Fruit fly (Drosophila melanogaster) whole organism, pupa: Measurements from ENCODE around the gene CG17350.
A peak's percentile ranks its signal among the peaks of the same experiment; 100 is the strongest.

Experiments used
- CG10348 ChIP-seq: fragments of 200-800 bp; sonication (Bioruptor generic); IDR thresholded peaks from 2 replicates; pipeline ENCODE4 v1.3.6; 2022; ENCODE audit warnings: missing biosample characterization, missing genetic modification characterization
- CG12605 ChIP-seq: fragments of 200-800 bp; sonication (Bioruptor generic); IDR thresholded peaks from 2 replicates; pipeline ENCODE4 v1.3.6; 2022; ENCODE audit warnings: missing biosample characterization, missing genetic modification characterization
- CG13204 ChIP-seq: fragments of 200-800 bp; sonication (Bioruptor generic); optimal IDR thresholded peaks from 2 replicates; lab custom pipeline; 2018; ENCODE audit warnings: missing biosample characterization, mild to moderate bottlenecking, missing genetic modification characterization, moderate library complexity
- CG14655 ChIP-seq: fragments of 200-800 bp; sonication (Bioruptor generic); optimal IDR thresholded peaks from 3 replicates; lab custom pipeline; 2017; ENCODE audit warnings: mild to moderate bottlenecking, missing biosample characterization, missing genetic modification reagents, missing genetic modification characterization
- CG15710 ChIP-seq: fragments of 200-800 bp; sonication (Bioruptor generic); optimal IDR thresholded peaks from 2 replicates; lab custom pipeline; 2018; ENCODE audit warnings: missing biosample characterization, mild to moderate bottlenecking, missing genetic modification characterization, moderate library complexity
- CG17806 ChIP-seq: fragments of 200-800 bp; sonication (Bioruptor generic); optimal IDR thresholded peaks from 2 replicates; lab custom pipeline; 2018; ENCODE audit warnings: missing biosample characterization, mild to moderate bottlenecking, missing genetic modification characterization, moderate library complexity
- CG32121 ChIP-seq: fragments of 200-800 bp; sonication (Bioruptor generic); IDR thresholded peaks from 2 replicates; pipeline ENCODE4 v1.3.6; 2022; ENCODE audit warnings: missing biosample characterization, missing genetic modification characterization
- CG34367 ChIP-seq: fragments of 200-800 bp; sonication (Bioruptor generic); optimal IDR thresholded peaks from 2 replicates; lab custom pipeline; 2018; ENCODE audit warnings: missing biosample characterization, mild to moderate bottlenecking, missing genetic modification characterization
- CG4496 ChIP-seq: fragments of 200-800 bp; sonication (Bioruptor generic); IDR thresholded peaks from 3 replicates; pipeline ENCODE4 v1.3.6; 2022; ENCODE audit warnings: missing biosample characterization, missing genetic modification characterization
- CG8159 ChIP-seq: fragments of 200-800 bp; sonication (Bioruptor generic); optimal IDR thresholded peaks from 3 replicates; lab custom pipeline; 2018; ENCODE audit warnings: missing biosample characterization, mild to moderate bottlenecking, missing genetic modification characterization, moderate library complexity
- CG8301 ChIP-seq: fragments of 200-800 bp; sonication (Bioruptor generic); optimal IDR thresholded peaks from 2 replicates; lab custom pipeline; 2018; ENCODE audit warnings: missing biosample characterization, mild to moderate bottlenecking, missing genetic modification characterization
- CG9948 ChIP-seq: fragments of 200-800 bp; sonication (Bioruptor generic); optimal IDR thresholded peaks from 2 replicates; lab custom pipeline; 2018; ENCODE audit warnings: missing biosample characterization, mild to moderate bottlenecking, missing genetic modification characterization, moderate library complexity
- D1 ChIP-seq: fragments of 200-800 bp; sonication (Bioruptor generic); optimal IDR thresholded peaks from 2 replicates; lab custom pipeline; 2018; ENCODE audit warnings: missing biosample characterization, mild to moderate bottlenecking, missing genetic modification characterization, moderate library complexity
- EcR ChIP-seq: fragments of 200-800 bp; sonication (Bioruptor generic); optimal IDR thresholded peaks from 3 replicates; lab custom pipeline; 2019; ENCODE audit warnings: missing biosample characterization, missing genetic modification characterization, mild to moderate bottlenecking, moderate library complexity, missing genetic modification reagents
- Ets98B ChIP-seq: fragments of 200-800 bp; sonication (Bioruptor generic); IDR thresholded peaks from 2 replicates; pipeline ENCODE4 v1.3.6; 2022; ENCODE audit warnings: missing biosample characterization, missing genetic modification characterization
- Pif1A ChIP-seq: fragments of 200-800 bp; sonication (Bioruptor generic); optimal IDR thresholded peaks from 3 replicates; lab custom pipeline; 2016; ENCODE audit warnings: missing biosample characterization, missing genetic modification characterization
- Pif1B ChIP-seq: fragments of 200-800 bp; sonication (Bioruptor generic); optimal IDR thresholded peaks from 3 replicates; lab custom pipeline; 2016; ENCODE audit warnings: missing biosample characterization, missing genetic modification characterization
- Snoo ChIP-seq: fragments of 200-800 bp; sonication (Bioruptor generic); optimal IDR thresholded peaks from 3 replicates; lab custom pipeline; 2017; ENCODE audit warnings: missing biosample characterization, mild to moderate bottlenecking, missing genetic modification characterization, inconsistent platforms
- fd96Ca ChIP-seq: fragments of 200-800 bp; sonication (Bioruptor generic); IDR thresholded peaks from 3 replicates; pipeline ENCODE4 v1.3.6; 2022; ENCODE audit warnings: missing biosample characterization, missing genetic modification characterization
- gl ChIP-seq: fragments of 200-800 bp; sonication (Bioruptor generic); optimal IDR thresholded peaks from 2 replicates; lab custom pipeline; 2018; ENCODE audit warnings: missing biosample characterization, mild to moderate bottlenecking, missing genetic modification characterization
- rn ChIP-seq: fragments of 200-800 bp; sonication (Bioruptor generic); IDR thresholded peaks from 2 replicates; pipeline ENCODE4 v1.3.6; 2022; ENCODE audit warnings: missing biosample characterization, missing genetic modification characterization

CG17350 gene

DNA sequence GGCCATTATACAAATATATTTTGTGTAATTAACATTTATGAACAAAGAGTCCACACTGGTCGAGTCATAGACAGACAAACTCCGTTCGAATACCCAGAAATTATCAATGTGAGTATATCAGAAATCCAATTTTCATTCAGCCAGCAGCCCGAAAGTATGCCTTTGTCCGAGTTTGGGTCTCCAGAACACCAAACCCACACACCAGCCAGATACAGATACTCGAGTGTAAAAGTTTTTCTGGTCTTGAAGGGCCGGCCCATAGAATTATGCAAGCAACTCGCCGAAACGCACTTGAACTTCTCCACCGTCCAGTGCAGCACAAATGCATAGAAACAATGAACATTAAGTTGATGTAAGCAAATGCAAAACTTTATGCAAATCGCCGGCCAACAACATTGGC lies 2.1 kb upstream of the CG17350 start:
- TF ChIP-seq EcR (GFP tag; lab: Kevin White, UChicago) (no peak), CG34367 (tag; lab: Kevin White, UChicago) (no peak), rn (GFP tag; lab: Robert Waterston, UW) (no peak), CG15710 (no peak), CG17806 (tag; lab: Kevin White, UChicago) (no peak), CG8301 (tag; lab: Kevin White, UChicago) (no peak), gl (no peak), Ets98B (GFP tag; lab: Robert Waterston, UW) (no peak)

DNA sequence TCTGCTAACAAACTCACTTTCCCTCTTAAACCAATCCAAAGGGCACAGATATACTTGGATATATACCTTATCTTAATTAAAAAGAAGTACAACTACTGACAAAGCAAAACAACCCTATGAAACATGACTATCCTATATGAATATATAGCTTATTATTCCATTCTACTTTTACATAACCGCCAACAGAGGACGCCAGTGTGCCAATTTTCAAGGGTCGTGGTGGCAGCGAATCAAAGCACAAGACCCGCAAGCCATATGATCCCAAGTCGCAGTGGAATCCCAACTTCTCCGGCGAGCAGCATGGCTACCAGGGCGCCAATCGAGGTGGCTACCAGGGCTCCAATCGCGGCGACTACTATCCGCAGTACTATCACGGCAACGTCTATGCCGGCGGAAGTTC lies 1.6 kb downstream of the CG17350 start:
- TF ChIP-seq fd96Ca (no peak), CG15710 (no peak)
- TF ChIP-seq, all 21 proteins: peak for 0

DNA sequence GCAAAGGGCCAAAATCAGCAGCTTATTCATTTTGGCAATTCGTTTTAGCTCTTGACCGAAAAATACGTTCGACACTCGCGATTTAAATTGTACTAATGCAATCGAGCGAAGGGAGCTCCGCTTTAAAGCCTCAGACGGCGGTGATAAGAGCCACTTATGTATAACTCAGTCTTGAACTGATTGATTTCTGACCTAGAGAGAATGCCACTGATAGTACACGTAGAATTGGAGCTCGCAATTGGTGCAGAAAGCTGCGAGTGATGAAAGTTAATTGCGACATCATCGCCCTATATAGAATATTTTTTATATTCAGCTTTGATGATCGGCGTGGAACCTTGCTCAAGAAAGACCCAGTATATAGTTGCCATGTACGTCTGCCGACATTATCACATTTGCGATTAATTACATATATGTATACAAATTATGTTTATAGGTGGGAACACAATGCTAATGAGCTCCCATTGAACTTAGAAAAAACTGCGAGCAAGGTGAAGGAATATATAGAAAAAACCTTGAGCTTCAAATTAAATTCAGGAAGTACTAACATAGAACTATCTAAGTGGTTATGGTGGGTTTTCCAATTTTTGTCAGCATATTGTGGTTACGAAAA lies 5.5 kb downstream of the CG17350 start, which contains the start of gene fon:
TSS of gene fon (minus strand) at position 100 of the 610 bp plus-strand sequence.
- TF ChIP-seq CG12605 (GFP tag; lab: Robert Waterston, UW), result no peak
- no peak for TF ChIP-seq CG8159 (tag; lab: Kevin White, UChicago)
- TF ChIP-seq Pif1A (GFP tag; lab: Kevin White, UChicago), result no peak
- TF ChIP-seq CG4496 (GFP tag; lab: Robert Waterston, UW), result no peak
- TF ChIP-seq CG34367 (tag; lab: Kevin White, UChicago), result no peak
- TF ChIP-seq CG10348 (GFP tag; lab: Robert Waterston, UW), result no peak
- no peak for TF ChIP-seq CG15710
- TF ChIP-seq EcR (GFP tag; lab: Kevin White, UChicago), result no peak
- no peak for TF ChIP-seq CG13204 (GFP tag; lab: Kevin White, UChicago)
- no peak for TF ChIP-seq CG14655 (GFP tag; lab: Kevin White, UChicago)
- TF ChIP-seq Pif1B (GFP tag; lab: Kevin White, UChicago), result no peak
- TF ChIP-seq D1 (tag; lab: Kevin White, UChicago), result no peak
- TF ChIP-seq CG32121, result no peak
- TF ChIP-seq gl, result no peak
- no peak for TF ChIP-seq rn (GFP tag; lab: Robert Waterston, UW)
- no peak for TF ChIP-seq Ets98B (GFP tag; lab: Robert Waterston, UW)
- no peak for TF ChIP-seq Snoo (tag; lab: Kevin White, UChicago)

DNA sequence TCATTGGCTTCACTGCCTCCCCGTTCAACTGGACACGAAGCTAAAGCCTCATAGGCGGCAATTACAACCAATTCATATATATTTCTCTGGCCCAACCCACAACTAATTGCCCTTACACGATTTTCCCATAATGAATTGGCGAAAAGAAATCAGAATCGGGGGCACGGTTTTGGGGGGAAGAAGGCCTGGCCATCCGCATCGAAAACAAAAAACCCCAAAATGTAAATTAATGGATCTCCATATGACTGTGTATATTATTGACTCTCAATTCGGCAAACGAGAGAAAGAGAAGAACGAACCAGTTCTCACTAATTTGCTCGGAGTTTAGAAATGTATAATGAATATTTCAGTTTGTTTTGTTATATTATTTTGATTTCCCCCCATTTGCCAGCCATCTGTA lies 8.2 kb downstream of the CG17350 start:
- TF ChIP-seq Snoo (tag; lab: Kevin White, UChicago), result no peak
- TF ChIP-seq CG8159 (tag; lab: Kevin White, UChicago), result no peak
- no peak for TF ChIP-seq CG14655 (GFP tag; lab: Kevin White, UChicago)
- TF ChIP-seq CG17806 (tag; lab: Kevin White, UChicago), result no peak
- TF ChIP-seq CG13204 (GFP tag; lab: Kevin White, UChicago), result no peak
- TF ChIP-seq Pif1B (GFP tag; lab: Kevin White, UChicago), result no peak
- peak; percentile 25 for TF ChIP-seq EcR (GFP tag; lab: Kevin White, UChicago)
- TF ChIP-seq CG34367 (tag; lab: Kevin White, UChicago), result no peak

DNA sequence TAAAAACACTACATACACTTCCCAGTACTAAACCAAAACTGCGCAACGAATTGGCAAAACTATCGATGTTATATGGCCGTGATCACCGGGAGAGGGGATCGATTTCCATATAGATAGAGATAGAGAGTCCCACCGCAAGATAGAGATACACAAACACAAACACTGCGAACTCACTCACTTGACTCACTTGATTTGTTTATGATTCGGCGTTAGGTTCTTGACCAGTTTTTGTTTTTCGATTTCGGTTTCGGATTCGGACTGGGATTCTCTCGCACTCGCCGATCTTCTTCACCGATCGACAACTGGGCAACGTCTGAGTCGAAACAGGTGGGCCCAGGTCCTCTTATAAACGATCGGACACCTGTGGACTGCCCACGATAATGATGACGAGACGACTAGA lies 9.0 kb downstream of the CG17350 start, which contains the start of gene CG17549:
TSS of gene CG17549 (minus strand) at position 327 of the 400 bp plus-strand sequence.
- TF ChIP-seq CG10348 (GFP tag; lab: Robert Waterston, UW) (no peak), EcR (GFP tag; lab: Kevin White, UChicago) (no peak), CG4496 (GFP tag; lab: Robert Waterston, UW) (0 out of 3 replicates have a peak, but pooled peaks have one; percentile 6)
- TF ChIP-seq, all 21 proteins: peak for 1

DNA sequence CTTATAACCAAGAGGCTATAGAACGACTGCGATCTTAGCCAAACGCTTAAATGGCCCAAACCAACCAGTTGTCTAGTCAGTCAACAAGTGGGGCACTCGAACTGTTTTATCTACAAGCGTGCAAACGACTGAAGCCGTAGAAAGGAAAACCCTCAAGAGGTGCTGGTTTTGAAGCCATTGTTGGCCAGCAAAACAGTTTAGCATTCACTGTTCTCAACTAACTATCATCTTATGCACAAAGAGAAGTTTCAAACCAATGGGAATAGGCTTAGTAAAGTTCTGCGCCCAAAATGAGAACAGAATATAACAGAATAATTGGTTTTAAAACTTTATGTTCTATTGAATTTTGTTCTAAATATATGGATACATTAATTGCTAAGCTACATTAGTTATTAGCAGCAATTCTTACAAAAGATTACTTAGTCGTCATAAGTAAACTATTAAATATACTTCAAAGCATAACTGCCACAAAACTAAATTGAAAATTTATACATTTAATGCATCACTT lies 13.0 kb downstream of the CG17350 start, which contains the start of gene CG31798:
TSS of gene CG31798 (plus strand) at position 458 of the 508 bp plus-strand sequence.
- TF ChIP-seq CG8159 (tag; lab: Kevin White, UChicago) (no peak), gl (peak; percentile 65), CG4496 (GFP tag; lab: Robert Waterston, UW) (0 out of 3 replicates have a peak, but pooled peaks have one; percentile 8), CG8301 (tag; lab: Kevin White, UChicago) (no peak)

DNA sequence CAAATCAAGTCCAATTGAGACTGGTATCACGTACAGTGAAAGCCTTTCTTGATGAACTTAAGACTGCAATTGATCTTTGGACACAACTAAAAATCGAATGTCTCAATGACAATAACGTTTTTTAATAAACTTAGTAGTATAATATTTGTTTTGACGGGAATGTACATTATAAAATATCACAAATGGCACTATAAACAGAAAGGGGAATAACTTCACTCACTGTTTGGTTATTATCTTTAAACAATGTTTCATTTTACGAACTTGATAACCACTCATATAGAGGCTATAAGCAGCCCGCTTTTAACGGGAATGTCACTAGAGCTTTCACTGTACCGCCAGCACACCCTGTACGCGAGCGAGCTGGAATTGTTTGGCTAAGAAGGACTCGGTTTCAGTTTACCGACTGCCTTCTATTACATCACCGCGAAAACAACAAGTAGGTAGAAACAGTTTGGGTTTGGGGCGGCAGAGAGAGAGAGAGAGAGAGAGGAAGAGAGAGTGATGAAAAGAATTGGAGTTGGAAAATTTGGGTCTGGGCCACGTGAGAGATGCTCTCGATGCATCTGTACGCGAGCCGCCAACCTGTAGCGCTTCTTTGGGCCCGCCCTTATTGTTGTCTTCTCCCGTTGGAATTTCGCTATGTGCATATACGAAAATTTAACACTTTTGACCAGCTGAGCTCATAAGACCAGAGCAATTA lies 17.0 kb downstream of the CG17350 start:
- TF ChIP-seq Ets98B (GFP tag; lab: Robert Waterston, UW), result no peak
- TF ChIP-seq D1 (tag; lab: Kevin White, UChicago), result no peak
- no peak for TF ChIP-seq gl
- TF ChIP-seq CG8159 (tag; lab: Kevin White, UChicago), result peak; percentile 48
- peak; percentile 27 for TF ChIP-seq CG17806 (tag; lab: Kevin White, UChicago)
- 0 out of 3 replicates have a peak, but pooled peaks have one; percentile 18 for TF ChIP-seq CG4496 (GFP tag; lab: Robert Waterston, UW)
- TF ChIP-seq CG9948 (tag; lab: Kevin White, UChicago), result peak; percentile 38
- TF ChIP-seq CG8301 (tag; lab: Kevin White, UChicago), result peak; percentile 50
- TF ChIP-seq CG10348 (GFP tag; lab: Robert Waterston, UW), result no peak
- no peak for TF ChIP-seq CG34367 (tag; lab: Kevin White, UChicago)
- no peak for TF ChIP-seq fd96Ca
- peak; percentile 69 for TF ChIP-seq CG14655 (GFP tag; lab: Kevin White, UChicago)
- TF ChIP-seq CG15710, result peak; percentile 44
- peak; percentile 66 for TF ChIP-seq CG12605 (GFP tag; lab: Robert Waterston, UW)
- peak; percentile 61 for TF ChIP-seq Snoo (tag; lab: Kevin White, UChicago)
- no peak for TF ChIP-seq CG13204 (GFP tag; lab: Kevin White, UChicago)
- no peak for TF ChIP-seq EcR (GFP tag; lab: Kevin White, UChicago)
- TF ChIP-seq Pif1A (GFP tag; lab: Kevin White, UChicago), result peak; percentile 60
- TF ChIP-seq CG32121, result no peak
- TF ChIP-seq rn (GFP tag; lab: Robert Waterston, UW), result no peak
- no peak for TF ChIP-seq Pif1B (GFP tag; lab: Kevin White, UChicago)
